Fruit fly (Drosophila melanogaster) whole organism, adult: ENCODE results near the gene MED27.
A peak's percentile ranks its signal among the peaks of the same experiment; 100 is the strongest.

Source experiments
- CG12768 ChIP-seq: fragments of 200-800 bp; sonication (Bioruptor generic); optimal IDR thresholded peaks from 2 replicates; lab custom pipeline; 2017; ENCODE audit warnings: missing biosample characterization, missing genetic modification characterization, mild to moderate bottlenecking, moderate library complexity, missing genetic modification reagents
- CG7101 ChIP-seq: fragments of 200-800 bp; sonication (Bioruptor generic); optimal IDR thresholded peaks from 2 replicates; lab custom pipeline; 2018; ENCODE audit warnings: missing biosample characterization, mild to moderate bottlenecking, missing genetic modification characterization, moderate library complexity
- Crg-1 ChIP-seq: fragments of 200-800 bp; sonication (Bioruptor generic); optimal IDR thresholded peaks from 2 replicates; lab custom pipeline; 2016; ENCODE audit warnings: missing biosample characterization, missing genetic modification characterization
- Mnt ChIP-seq: fragments of 200-800 bp; sonication (Bioruptor generic); optimal IDR thresholded peaks from 2 replicates; lab custom pipeline; 2016; ENCODE audit warnings: missing biosample characterization, mild to moderate bottlenecking, missing genetic modification characterization

DNA sequence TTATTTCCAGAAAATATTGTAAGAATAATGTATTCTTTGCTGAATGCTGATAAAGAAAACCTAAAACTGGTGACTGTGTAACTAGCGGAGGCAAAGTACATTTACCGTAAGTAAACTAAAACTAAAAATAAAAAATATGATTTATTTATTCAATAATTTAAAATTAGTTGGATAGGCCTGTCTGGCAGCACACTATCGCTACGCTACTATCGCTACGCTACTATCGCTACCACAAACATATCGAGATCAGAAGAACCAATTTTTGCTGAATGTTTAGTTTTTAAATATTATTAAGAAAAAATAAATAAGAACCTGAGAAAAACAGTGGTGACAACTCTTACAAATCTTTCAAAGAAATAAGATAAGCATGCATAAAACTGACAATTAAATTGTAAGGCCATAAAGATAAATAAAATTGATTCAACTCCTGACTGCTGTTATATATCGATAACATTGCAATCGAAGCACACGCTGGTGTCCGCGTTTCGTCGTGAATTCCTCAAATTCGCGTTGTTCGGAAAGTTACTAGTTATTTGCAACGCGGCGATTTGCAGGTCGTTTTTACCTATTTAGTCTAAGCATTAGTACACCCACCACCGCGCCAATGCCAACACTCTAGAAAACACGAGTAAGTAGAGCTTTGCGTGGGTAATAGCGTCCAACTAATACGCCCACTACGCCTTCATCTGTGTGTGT lies 5.4 kb downstream of the MED27 start, which contains the start of gene Wdr33:
- TF ChIP-seq CG7101 (tag; lab: Kevin White, UChicago), result peak; percentile 37
- peak; percentile 41 for TF ChIP-seq CG12768
- TF ChIP-seq Mnt, result peak; percentile 52
- no peak for TF ChIP-seq Crg-1 (GFP tag; lab: Kevin White, UChicago)
